Worm (Caenorhabditis elegans): ENCODE measurements around the gene sel-12.
A peak's percentile ranks its signal among the peaks of the same experiment; 100 is the strongest.

Gene sel-12

DNA sequence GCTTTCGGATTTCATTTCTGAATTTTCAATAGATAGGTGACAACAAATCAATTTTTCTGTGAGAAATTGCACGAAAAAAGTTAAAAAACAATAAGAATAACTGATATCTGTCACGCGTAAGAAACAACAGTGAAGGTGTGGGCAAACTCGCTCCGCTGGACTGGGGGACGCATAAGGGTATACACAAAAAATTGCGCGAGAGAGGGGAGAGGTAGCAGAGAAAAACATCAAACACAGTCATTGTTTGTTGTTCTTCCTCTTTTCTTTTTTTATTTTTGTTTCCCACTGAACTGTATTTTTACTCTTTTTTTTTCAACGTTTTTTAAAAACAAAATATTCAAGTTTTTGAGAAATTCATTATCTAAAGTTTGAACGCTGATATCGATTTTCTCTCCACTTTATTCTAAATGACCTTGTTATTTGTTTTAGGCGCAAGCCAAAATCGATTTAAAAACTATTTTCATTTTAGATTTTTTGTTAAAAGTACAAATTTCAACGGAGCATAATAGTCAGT is 8.9 kb downstream of the sel-12 start, which contains the start of the genes pifk-1 and tbc-11:
TSS of gene pifk-1 (minus strand) at position 17 of the 514 bp plus-strand sequence.
TSS of gene tbc-11 (plus strand) at position 464 of the 514 bp plus-strand sequence.
- TF ChIP-seq ztf-28 (GFP tag; IDR thresholded peaks at IDR 0.05) (no peak), rcor-1 (GFP tag; IDR thresholded peaks at IDR 0.05) (no peak), F22D6.2 (tag; optimal IDR thresholded peaks at IDR 0.05) (no peak), lin-40 (tag; optimal IDR thresholded peaks at IDR 0.05) (peak; percentile 23), F23B12.7 (tag; optimal IDR thresholded peaks at IDR 0.05; ENCODE audit: insufficient read depth) (peak; percentile 71), mcd-1 (GFP tag; IDR thresholded peaks at IDR 0.05) (peak; percentile 65), snpc-4 (GFP tag; optimal IDR thresholded peaks at IDR 0.05) (no peak), snpc-4 (tag; optimal IDR thresholded peaks at IDR 0.05) (peak in 1 of 4 experiments; percentile 65), dox-1 (GFP tag; IDR thresholded peaks at IDR 0.05) (0 out of 2 replicates have a peak, but pooled peaks have one; percentile 32), hmg-1.2 (GFP tag; IDR thresholded peaks at IDR 0.05) (peak; percentile 9; the same call in 1 of the 2 replicates), attf-5 (GFP tag; optimal IDR thresholded peaks at IDR 0.05) (peak; percentile 75), madf-6 (GFP tag; IDR thresholded peaks at IDR 0.05) (no peak), Y56A3A.18 (GFP tag; IDR thresholded peaks at IDR 0.05) (no peak), ceh-27 (GFP tag; optimal IDR thresholded peaks at IDR 0.05) (peak; percentile 24), nhr-80 (tag; optimal IDR thresholded peaks at IDR 0.05) (peak; percentile 75), let-607 (tag; optimal IDR thresholded peaks at IDR 0.05) (peak in 1 of 2 experiments; percentile 12)

DNA sequence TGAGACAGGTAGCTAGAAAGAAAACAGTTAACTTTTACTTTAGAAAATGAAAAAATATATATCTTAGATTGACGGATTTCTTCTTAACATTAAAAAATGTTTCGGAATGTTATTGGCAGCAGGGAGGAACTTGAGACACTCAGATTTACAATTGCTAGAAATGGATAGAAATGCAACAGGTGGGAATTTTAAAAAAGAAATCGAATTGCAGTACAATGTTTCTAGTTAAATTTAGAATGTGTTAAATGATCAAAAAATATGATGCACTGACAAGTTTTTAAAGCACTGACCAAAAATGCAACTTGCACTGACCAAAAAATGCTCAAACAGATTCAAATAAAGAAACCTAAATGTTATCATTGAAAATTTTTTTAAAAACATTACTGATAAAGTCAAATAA is 10.5 kb downstream of the sel-12 start:
- TF ChIP-seq T07F8.4 (tag; optimal IDR thresholded peaks at IDR 0.05) (no peak), mes-4 (tag; optimal IDR thresholded peaks at IDR 0.05) (no peak), somi-1 (GFP tag; optimal IDR thresholded peaks at IDR 0.05) (no peak), hlh-26 (GFP tag; conservative IDR thresholded peaks at IDR 0.05) (no peak), rcor-1 (GFP tag; IDR thresholded peaks at IDR 0.05) (no peak), dpff-1 (tag; optimal IDR thresholded peaks at IDR 0.05) (no peak), sptf-2 (GFP tag; optimal IDR thresholded peaks at IDR 0.05) (no peak), F22D6.2 (tag; optimal IDR thresholded peaks at IDR 0.05) (no peak), tlf-1 (GFP tag; optimal IDR thresholded peaks at IDR 0.05) (no peak)

DNA sequence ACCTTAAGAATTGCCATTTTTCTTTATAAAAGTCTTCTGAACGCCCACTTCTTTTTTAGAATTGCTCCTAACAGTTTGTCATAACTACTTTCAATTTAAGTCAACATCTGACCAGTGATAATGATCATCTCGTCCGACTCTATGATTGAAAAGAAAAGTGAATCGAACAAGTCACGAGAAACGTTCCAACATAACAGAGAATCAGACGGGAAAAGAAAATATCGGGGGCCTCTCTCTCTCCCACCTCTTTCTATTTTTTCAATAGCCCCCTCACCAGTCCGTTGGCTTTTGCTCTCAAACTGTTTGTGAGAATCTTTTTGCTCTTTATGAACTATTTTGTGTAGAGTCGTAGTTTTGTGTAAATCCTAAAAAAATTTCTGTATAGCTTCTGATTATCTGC is 12.0 kb downstream of the sel-12 start:
- TF ChIP-seq C06A6.2 (GFP tag; conservative IDR thresholded peaks at IDR 0.05) (no peak), snpc-1.1 (tag; optimal IDR thresholded peaks at IDR 0.05; ENCODE audit: insufficient read depth) (no peak), dpff-1 (tag; optimal IDR thresholded peaks at IDR 0.05) (no peak), bed-2 (GFP tag; IDR thresholded peaks at IDR 0.05) (no peak), ceh-91 (GFP tag; IDR thresholded peaks at IDR 0.05) (no peak), unc-130 (GFP tag; optimal IDR thresholded peaks at IDR 0.05) (no peak), Y53G8AR.9 (GFP tag; conservative IDR thresholded peaks at IDR 0.05) (no peak), egrh-3 (GFP tag; IDR thresholded peaks at IDR 0.05) (no peak), lsy-27 (tag; optimal IDR thresholded peaks at IDR 0.05; ENCODE audit: borderline replicate concordance, insufficient read depth) (no peak), xnd-1 (tag; optimal IDR thresholded peaks at IDR 0.05) (no peak)

DNA sequence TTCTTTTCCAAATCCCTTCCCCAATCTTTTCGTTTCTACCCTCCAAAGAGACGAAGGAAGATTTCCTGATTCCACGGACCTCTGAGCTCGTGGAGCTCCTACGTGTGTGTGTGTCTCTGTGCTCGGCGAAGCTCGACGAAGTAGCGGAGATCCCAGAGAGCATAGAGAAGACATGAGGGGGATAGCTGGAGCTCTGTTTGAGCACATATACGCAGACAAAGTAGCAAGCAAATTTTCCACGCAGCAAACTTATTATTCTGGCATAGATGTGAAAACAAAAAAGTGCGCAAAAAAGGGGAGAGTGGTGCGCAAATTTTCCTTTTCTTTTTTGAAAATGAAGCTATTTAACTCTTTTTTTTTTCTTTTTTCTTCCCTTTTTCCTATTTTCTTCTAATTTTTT is 17.2 kb downstream of the sel-12 start:
- TF ChIP-seq K11D2.4 (GFP tag; IDR thresholded peaks at IDR 0.05) = 0 out of 2 replicates have a peak, but pooled peaks have one; percentile 45
- peak; percentile 0 for TF ChIP-seq ceh-27 (GFP tag; optimal IDR thresholded peaks at IDR 0.05)
- TF ChIP-seq pha-4 (tag; optimal IDR thresholded peaks at IDR 0.05) = no peak
- TF ChIP-seq gei-17 (GFP tag; optimal IDR thresholded peaks at IDR 0.05) = no peak
- TF ChIP-seq Y53G8AR.9 (GFP tag; conservative IDR thresholded peaks at IDR 0.05) = no peak
- no peak for TF ChIP-seq F10E7.11 (tag; optimal IDR thresholded peaks at IDR 0.05)
- TF ChIP-seq cebp-2 (GFP tag; IDR thresholded peaks at IDR 0.05) = no peak
- peak; percentile 4; the same call in 1 of the 2 replicates for TF ChIP-seq hmg-1.2 (GFP tag; IDR thresholded peaks at IDR 0.05)
